Fruit fly (Drosophila melanogaster): ENCODE data around the gene ChT.

Gene ChT

DNA sequence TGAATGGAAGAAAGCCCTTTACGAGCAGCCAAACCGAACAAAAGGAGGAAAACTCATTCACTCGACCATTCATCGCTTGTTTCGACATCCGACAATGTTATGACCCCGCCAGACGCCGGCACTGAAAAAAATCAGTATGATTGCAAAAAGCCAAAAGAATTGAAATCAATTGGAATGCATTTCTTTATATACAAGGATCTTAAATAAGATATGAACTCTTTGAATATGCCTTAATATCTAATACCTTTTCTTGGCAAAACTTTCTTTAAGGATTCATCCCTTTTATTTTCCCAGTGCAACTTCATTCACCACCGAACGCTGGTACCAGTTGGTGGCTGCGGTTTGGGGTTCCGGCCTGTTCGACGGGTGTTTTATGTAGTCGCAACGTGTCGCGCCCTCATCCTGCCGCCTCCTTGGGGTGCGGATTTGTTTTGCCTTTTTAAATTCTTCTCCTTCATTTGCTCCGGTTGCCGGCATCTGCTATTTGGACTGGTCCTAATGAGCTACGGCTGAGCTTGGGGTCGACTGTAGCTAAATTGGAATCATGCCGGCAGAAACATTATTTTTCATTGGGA lies 39.5 kb downstream of the ChT start (continued):
- TF ChIP-seq tll (GFP tag; optimal IDR thresholded peaks at IDR 0.05) = no peak
- TF ChIP-seq rib (GFP tag; IDR thresholded peaks at IDR 0.05) = no peak; the same call in 1 of the 2 replicates
- no peak for TF ChIP-seq pan (optimal IDR thresholded peaks at IDR 0.05)
- peak in 1 of 2 experiments; percentile 88 for TF ChIP-seq pan (GFP tag; optimal IDR thresholded peaks at IDR 0.05 in 1 of 2, IDR thresholded peaks at IDR 0.05 in 1 of 2)
- no peak for TF ChIP-seq CG42726 (GFP tag; IDR thresholded peaks at IDR 0.05; ENCODE audit: partially characterized antibody)
- peak; percentile 64 for TF ChIP-seq NFAT (GFP tag; IDR thresholded peaks at IDR 0.05)
- TF ChIP-seq cg (GFP tag; optimal IDR thresholded peaks at IDR 0.05) = no peak
- peak; percentile 81 for TF ChIP-seq CG7786 (GFP tag; optimal IDR thresholded peaks at IDR 0.05)
- TF ChIP-seq Atf6 (GFP tag; IDR thresholded peaks at IDR 0.05) = peak; percentile 89
- TF ChIP-seq Taf1 (GFP tag; IDR thresholded peaks at IDR 0.05) = peak; percentile 74
- no peak for TF ChIP-seq sd (tag; optimal IDR thresholded peaks at IDR 0.05)
- peak; percentile 85 for TF ChIP-seq CG12659 (GFP tag; optimal IDR thresholded peaks at IDR 0.05)
- TF ChIP-seq luna (GFP tag; optimal IDR thresholded peaks at IDR 0.05) = peak; percentile 65
- peak; percentile 55 for TF ChIP-seq CG17802 (tag; optimal IDR thresholded peaks at IDR 0.05)
- peak; percentile 74 for TF ChIP-seq ERR (GFP tag; optimal IDR thresholded peaks at IDR 0.05)
- TF ChIP-seq abd-A (tag; optimal IDR thresholded peaks at IDR 0.05) = peak; percentile 97
- peak; percentile 82 for TF ChIP-seq CG12299 (tag; optimal IDR thresholded peaks at IDR 0.05)
- TF ChIP-seq row (GFP tag; IDR thresholded peaks at IDR 0.05) = peak; percentile 92
- peak; percentile 56 for TF ChIP-seq en (GFP tag; optimal IDR thresholded peaks at IDR 0.05)
- peak; percentile 16 for TF ChIP-seq psq (GFP tag; optimal IDR thresholded peaks at IDR 0.05)
- TF ChIP-seq gcm (GFP tag; optimal IDR thresholded peaks at IDR 0.05) = peak; percentile 65
- TF ChIP-seq CG2129 (GFP tag; IDR thresholded peaks at IDR 0.05; ENCODE audit: partially characterized antibody) = no peak
- peak; percentile 68 for TF ChIP-seq CG8089 (GFP tag; optimal IDR thresholded peaks at IDR 0.05)
- TF ChIP-seq peb (GFP tag; IDR thresholded peaks at IDR 0.05) = peak; percentile 70
- TF ChIP-seq cwo (GFP tag; optimal IDR thresholded peaks at IDR 0.05) = peak; percentile 89
- TF ChIP-seq nmo (GFP tag; optimal IDR thresholded peaks at IDR 0.05) = peak; percentile 86
- no peak for TF ChIP-seq mld (GFP tag; IDR thresholded peaks at IDR 0.05; ENCODE audit: partially characterized antibody)
- TF ChIP-seq NfI (GFP tag; optimal IDR thresholded peaks at IDR 0.05) = peak; percentile 84
- no peak for TF ChIP-seq lbe (GFP tag; optimal IDR thresholded peaks at IDR 0.05)
- TF ChIP-seq sens-2 (GFP tag; IDR thresholded peaks at IDR 0.05) = peak; percentile 52; the same call in 1 of the 2 replicates
- TF ChIP-seq kay (GFP tag; optimal IDR thresholded peaks at IDR 0.05) = peak; percentile 72
- peak; percentile 76 for TF ChIP-seq HLH54F (GFP tag; optimal IDR thresholded peaks at IDR 0.05)
- peak; percentile 92 for TF ChIP-seq CG13424 (tag; optimal IDR thresholded peaks at IDR 0.05)
- peak; percentile 89 for TF ChIP-seq CG9817 (tag; optimal IDR thresholded peaks at IDR 0.05)
- TF ChIP-seq kni (GFP tag; optimal IDR thresholded peaks at IDR 0.05) = peak; percentile 61
- peak; percentile 66; the same call in 1 of the 3 replicates for TF ChIP-seq Optix (GFP tag; IDR thresholded peaks at IDR 0.05)
- TF ChIP-seq Camta (GFP tag; optimal IDR thresholded peaks at IDR 0.05) = peak; percentile 66
- no peak for TF ChIP-seq stwl (tag; optimal IDR thresholded peaks at IDR 0.05)
- peak; percentile 89 for TF ChIP-seq CoRest (tag; optimal IDR thresholded peaks at IDR 0.05)
- peak; percentile 46 for TF ChIP-seq CG3838 (GFP tag; optimal IDR thresholded peaks at IDR 0.05)
- peak; percentile 84 for TF ChIP-seq lmd (GFP tag; IDR thresholded peaks at IDR 0.05)
- TF ChIP-seq CG12236 (GFP tag; optimal IDR thresholded peaks at IDR 0.05) = peak; percentile 47
- TF ChIP-seq Lpt (GFP tag; optimal IDR thresholded peaks at IDR 0.05) = no peak
- TF ChIP-seq CG14965 (GFP tag; optimal IDR thresholded peaks at IDR 0.05; ENCODE audit: borderline replicate concordance) = peak; percentile 25
- peak; percentile 89 for TF ChIP-seq Rfx (GFP tag; IDR thresholded peaks at IDR 0.05)
- TF ChIP-seq slou (GFP tag; optimal IDR thresholded peaks at IDR 0.05) = peak; percentile 83
- TF ChIP-seq jigr1 (GFP tag; IDR thresholded peaks at IDR 0.05) = 0 out of 3 replicates have a peak, but pooled peaks have one; percentile 33
- peak; percentile 90 for TF ChIP-seq Xrp1 (GFP tag; IDR thresholded peaks at IDR 0.05)
- peak; percentile 66 for TF ChIP-seq CG14667 (GFP tag; IDR thresholded peaks at IDR 0.05)
- peak; percentile 82 for TF ChIP-seq Asciz (GFP tag; optimal IDR thresholded peaks at IDR 0.05)
